Worm (Caenorhabditis elegans) whole organism, L3 larva: Measurements from ENCODE around the gene Y43B11AL.1.

Experiments used
- R02D3.7 ChIP-seq: fragments of 150-350 bp; optimal IDR thresholded peaks from 2 replicates; lab custom pipeline; 2014; ENCODE audit warnings: missing biosample characterization, missing genetic modification characterization
- ceh-9 ChIP-seq: sonication (generic microtip); optimal IDR thresholded peaks from 2 replicates; lab custom pipeline; 2018; ENCODE audit warnings: missing biosample characterization, missing genetic modification characterization
- egl-27 ChIP-seq: sonication (generic microtip); optimal IDR thresholded peaks from 4 replicates; lab custom pipeline; 2017; ENCODE audit warnings: missing biosample characterization, missing genetic modification reagents, missing genetic modification characterization
- elt-3 ChIP-seq, 3 experiments: fragments of 150-350 bp in 1 of 3; sonication (generic microtip) in 2 of 3; optimal IDR thresholded peaks; 2 replicates in 2 of 3; 4 replicates in 1 of 3; lab custom pipeline; 2014 to 2017; ENCODE audit warnings: missing biosample characterization in 3 of 3, missing genetic modification characterization in 3 of 3
- fkh-10 ChIP-seq: sonication (generic microtip); optimal IDR thresholded peaks from 2 replicates; lab custom pipeline; 2017; ENCODE audit warnings: missing biosample characterization, missing genetic modification reagents, missing genetic modification characterization
- fos-1 ChIP-seq: fragments of 150-350 bp; optimal IDR thresholded peaks from 2 replicates; lab custom pipeline; 2014; ENCODE audit warnings: missing biosample characterization, missing genetic modification characterization
- lin-15B ChIP-seq: fragments of 150-350 bp; optimal IDR thresholded peaks from 2 replicates; lab custom pipeline; 2014; ENCODE audit warnings: missing biosample characterization, missing genetic modification characterization
- nhr-11 ChIP-seq: fragments of 150-350 bp; optimal IDR thresholded peaks from 2 replicates; lab custom pipeline; 2014; ENCODE audit warnings: missing biosample characterization, missing genetic modification characterization
- nhr-76 ChIP-seq: fragments of 150-350 bp; sonication (generic microtip); optimal IDR thresholded peaks from 5 replicates; lab custom pipeline; 2014; ENCODE audit warnings: missing biosample characterization, missing genetic modification characterization
- pha-4 ChIP-seq: fragments of 150-350 bp; optimal IDR thresholded peaks from 2 replicates; lab custom pipeline; 2014; ENCODE audit warnings: missing biosample characterization, missing genetic modification reagents, missing genetic modification characterization
- pqm-1 ChIP-seq: fragments of 150-350 bp; optimal IDR thresholded peaks from 2 replicates; lab custom pipeline; 2017; ENCODE audit warnings: missing biosample characterization, missing genetic modification characterization, inconsistent platforms
- ztf-11 ChIP-seq: fragments of 150-350 bp; optimal IDR thresholded peaks from 2 replicates; lab custom pipeline; 2014; ENCODE audit warnings: missing biosample characterization, missing genetic modification characterization
- ztf-4 ChIP-seq: fragments of 150-350 bp; optimal IDR thresholded peaks from 2 replicates; lab custom pipeline; 2014; ENCODE audit warnings: missing biosample characterization, missing genetic modification characterization

- TF ChIP-seq egl-27 (tag; lab: Kevin White, UChicago) (no peak), ztf-4 (tag; lab: Kevin White, UChicago) (no peak), elt-3 (tag; optimal IDR thresholded peaks at IDR 0.05; lab: Kevin White, UChicago) (no peak), lin-15B (no peak), ceh-9 (no peak), pqm-1 (tag; lab: Kevin White, UChicago) (no peak), pha-4 (tag; lab: Kevin White, UChicago) (no peak), fkh-10 (GFP tag; lab: Kevin White, UChicago) (no peak), ztf-11 (tag; lab: Kevin White, UChicago) (no peak), nhr-76 (tag; lab: Kevin White, UChicago) (no peak), R02D3.7 (tag; lab: Kevin White, UChicago) (no peak), nhr-11 (tag; lab: Kevin White, UChicago) (no peak), fos-1 (tag; lab: Kevin White, UChicago) (no peak)
Measured at ce11 chrIV:7096097-7096496, 31.0 kb downstream of the Y43B11AL.1 start.
